Fruit fly (Drosophila melanogaster): ENCODE measurements around the gene ltl.
A peak's percentile ranks its signal among the peaks of the same experiment; 100 is the strongest.

ltl gene

dm6 chr3L:7521847-7522246 is 3.0 kb downstream of the ltl start (continued):
- no peak for TF ChIP-seq fru (optimal IDR thresholded peaks at IDR 0.05)
- no peak for TF ChIP-seq CG7987 (GFP tag; optimal IDR thresholded peaks at IDR 0.05)
- TF ChIP-seq zfh1 (GFP tag; IDR thresholded peaks at IDR 0.05): peak; percentile 58; the same call in 1 of the 3 replicates
- no peak for TF ChIP-seq Hmr (GFP tag; optimal IDR thresholded peaks at IDR 0.05)
- TF ChIP-seq slou (GFP tag; optimal IDR thresholded peaks at IDR 0.05): no peak
- no peak for TF ChIP-seq CG2116 (GFP tag; optimal IDR thresholded peaks at IDR 0.05)
- no peak for TF ChIP-seq CG7786 (GFP tag; optimal IDR thresholded peaks at IDR 0.05)
- TF ChIP-seq CG4404 (GFP tag; IDR thresholded peaks at IDR 0.05): peak; percentile 19; the same call in 1 of the 2 replicates
- no peak for TF ChIP-seq nom (GFP tag; optimal IDR thresholded peaks at IDR 0.05)
- TF ChIP-seq CG17568 (GFP tag; optimal IDR thresholded peaks at IDR 0.05): no peak
- TF ChIP-seq CG10366 (GFP tag; IDR thresholded peaks at IDR 0.05): peak; percentile 39; the same call in 1 of the 2 replicates
- no peak for TF ChIP-seq cas (GFP tag; IDR thresholded peaks at IDR 0.05)
- no peak for TF ChIP-seq pum (GFP tag; optimal IDR thresholded peaks at IDR 0.05)
- peak; percentile 7 for TF ChIP-seq Chrac-16 (GFP tag; optimal IDR thresholded peaks at IDR 0.05)
- no peak for TF ChIP-seq chif (GFP tag; optimal IDR thresholded peaks at IDR 0.05)
- no peak for TF ChIP-seq twi (tag; optimal IDR thresholded peaks at IDR 0.05)
- TF ChIP-seq CG3281 (GFP tag; optimal IDR thresholded peaks at IDR 0.05): peak; percentile 13
- no peak for TF ChIP-seq Aef1 (GFP tag; IDR thresholded peaks at IDR 0.05)
- no peak for TF ChIP-seq CG12744 (GFP tag; optimal IDR thresholded peaks at IDR 0.05)
- TF ChIP-seq Trl (optimal IDR thresholded peaks at IDR 0.05): no peak
- TF ChIP-seq Trl (GFP tag; optimal IDR thresholded peaks at IDR 0.05): no peak
- no peak for TF ChIP-seq CG4707 (GFP tag; optimal IDR thresholded peaks at IDR 0.05)
- TF ChIP-seq wek (GFP tag; optimal IDR thresholded peaks at IDR 0.05): no peak
- TF ChIP-seq pzg (GFP tag; optimal IDR thresholded peaks at IDR 0.05): no peak
- no peak for TF ChIP-seq sug (tag; optimal IDR thresholded peaks at IDR 0.05)
- no peak for TF ChIP-seq H2.0 (GFP tag; IDR thresholded peaks at IDR 0.05)
- no peak for TF ChIP-seq CG12219 (GFP tag; optimal IDR thresholded peaks at IDR 0.05)
- TF ChIP-seq hb (GFP tag; IDR thresholded peaks at IDR 0.05; ENCODE audit: partially characterized antibody): no peak
- no peak for TF ChIP-seq CG33213 (GFP tag; optimal IDR thresholded peaks at IDR 0.05)
- no peak for TF ChIP-seq CG12299 (tag; optimal IDR thresholded peaks at IDR 0.05)
- no peak for TF ChIP-seq TFAM (GFP tag; optimal IDR thresholded peaks at IDR 0.05)
- TF ChIP-seq CG6689 (GFP tag; IDR thresholded peaks at IDR 0.05): peak; percentile 51
- TF ChIP-seq toy (GFP tag; IDR thresholded peaks at IDR 0.05): no peak
- TF ChIP-seq sr (GFP tag; IDR thresholded peaks at IDR 0.05): no peak
- no peak for TF ChIP-seq CG13287 (GFP tag; IDR thresholded peaks at IDR 0.05; ENCODE audit: partially characterized antibody)
- no peak for TF ChIP-seq unc-4 (GFP tag; IDR thresholded peaks at IDR 0.05; ENCODE audit: partially characterized antibody)
- no peak for TF ChIP-seq gce (GFP tag; IDR thresholded peaks at IDR 0.05)
- peak; percentile 48 for TF ChIP-seq CG12391 (tag; optimal IDR thresholded peaks at IDR 0.05)
- TF ChIP-seq Nf-YC (tag; optimal IDR thresholded peaks at IDR 0.05): no peak
- no peak for TF ChIP-seq Fer1 (GFP tag; optimal IDR thresholded peaks at IDR 0.05)
- TF ChIP-seq GATAe (GFP tag; conservative IDR thresholded peaks at IDR 0.05): no peak
- no peak for TF ChIP-seq Nf-YA (GFP tag; IDR thresholded peaks at IDR 0.05)
- no peak for TF ChIP-seq cato (GFP tag; optimal IDR thresholded peaks at IDR 0.05; ENCODE audit: borderline replicate concordance)
- TF ChIP-seq ken (GFP tag; IDR thresholded peaks at IDR 0.05): no peak
- no peak for TF ChIP-seq luna (GFP tag; optimal IDR thresholded peaks at IDR 0.05)
- TF ChIP-seq Dip2 (GFP tag; IDR thresholded peaks at IDR 0.05): no peak
- TF ChIP-seq CG17802 (tag; optimal IDR thresholded peaks at IDR 0.05): no peak
- TF ChIP-seq yki (optimal IDR thresholded peaks at IDR 0.05): no peak
- no peak for TF ChIP-seq CG10274 (GFP tag; optimal IDR thresholded peaks at IDR 0.05)
- no peak for TF ChIP-seq Sry-β (GFP tag; optimal IDR thresholded peaks at IDR 0.05)
- TF ChIP-seq en (GFP tag; optimal IDR thresholded peaks at IDR 0.05): no peak
- no peak for TF ChIP-seq croc (GFP tag; conservative IDR thresholded peaks at IDR 0.05)
- no peak for TF ChIP-seq cwo (GFP tag; optimal IDR thresholded peaks at IDR 0.05)
